Worm (Caenorhabditis elegans) whole organism, L3 larva: ENCODE data around the gene K02E2.7.

Source experiments
- R02D3.7 ChIP-seq: fragments of 150-350 bp; optimal IDR thresholded peaks from 2 replicates; lab custom pipeline; 2014; ENCODE audit warnings: missing biosample characterization, missing genetic modification characterization
- ZK546.5 ChIP-seq: sonication (generic microtip); optimal IDR thresholded peaks from 2 replicates; lab custom pipeline; 2017; ENCODE audit warnings: missing biosample characterization, missing genetic modification characterization
- ama-1 ChIP-seq: fragments of 150-350 bp; optimal IDR thresholded peaks from 2 replicates; lab custom pipeline; 2018
- ceh-28 ChIP-seq: fragments of 150-350 bp; optimal IDR thresholded peaks from 2 replicates; lab custom pipeline; 2014; ENCODE audit warnings: missing biosample characterization, missing genetic modification reagents, missing genetic modification characterization
- ceh-9 ChIP-seq: sonication (generic microtip); optimal IDR thresholded peaks from 2 replicates; lab custom pipeline; 2018; ENCODE audit warnings: missing biosample characterization, missing genetic modification characterization
- daf-12 ChIP-seq: fragments of 150-350 bp; optimal IDR thresholded peaks from 2 replicates; lab custom pipeline; 2014; ENCODE audit warnings: missing biosample characterization, missing genetic modification reagents, missing genetic modification characterization
- egl-27 ChIP-seq: sonication (generic microtip); optimal IDR thresholded peaks from 4 replicates; lab custom pipeline; 2017; ENCODE audit warnings: missing biosample characterization, missing genetic modification reagents, missing genetic modification characterization
- elt-1 ChIP-seq: fragments of 150-350 bp; optimal IDR thresholded peaks from 2 replicates; lab custom pipeline; 2014; ENCODE audit warnings: missing biosample characterization, missing genetic modification characterization
- elt-2 ChIP-seq: sonication (generic microtip); optimal IDR thresholded peaks from 2 replicates; lab custom pipeline; 2016; ENCODE audit warnings: missing genetic modification reagents, mild to moderate bottlenecking, missing genetic modification characterization, missing compliant biosample characterization
- elt-3 ChIP-seq, 3 experiments: fragments of 150-350 bp in 1 of 3; sonication (generic microtip) in 2 of 3; optimal IDR thresholded peaks; 2 replicates in 2 of 3; 4 replicates in 1 of 3; lab custom pipeline; 2014 to 2017; ENCODE audit warnings: missing biosample characterization in 3 of 3, missing genetic modification characterization in 3 of 3
- eor-1 ChIP-seq, 2 experiments: fragments of 150-350 bp; optimal IDR thresholded peaks; 2 replicates each; lab custom pipeline; 2014 to 2018; ENCODE audit warnings: missing biosample characterization in 2 of 2, missing genetic modification characterization in 2 of 2
- fkh-10 ChIP-seq: sonication (generic microtip); optimal IDR thresholded peaks from 2 replicates; lab custom pipeline; 2017; ENCODE audit warnings: missing biosample characterization, missing genetic modification reagents, missing genetic modification characterization
- hmg-11 ChIP-seq: sonication (generic microtip); optimal IDR thresholded peaks from 2 replicates; lab custom pipeline; 2016; ENCODE audit warnings: missing genetic modification characterization, missing compliant biosample characterization
- jun-1 ChIP-seq: fragments of 150-350 bp; optimal IDR thresholded peaks from 2 replicates; lab custom pipeline; 2014; ENCODE audit warnings: missing biosample characterization, missing genetic modification reagents, missing genetic modification characterization
- nhr-23 ChIP-seq: fragments of 150-350 bp; optimal IDR thresholded peaks from 2 replicates; lab custom pipeline; 2014; ENCODE audit warnings: missing biosample characterization, missing genetic modification reagents, missing genetic modification characterization
- nhr-237 ChIP-seq: fragments of 150-350 bp; optimal IDR thresholded peaks from 2 replicates; lab custom pipeline; 2014; ENCODE audit warnings: missing biosample characterization, missing genetic modification characterization
- nhr-43 ChIP-seq: sonication (generic microtip); optimal IDR thresholded peaks from 2 replicates; lab custom pipeline; 2016; ENCODE audit warnings: mild to moderate bottlenecking, missing genetic modification characterization, missing compliant biosample characterization; ENCODE audit not compliant: poor library complexity, severe bottlenecking
- nhr-67 ChIP-seq: fragments of 150-350 bp; optimal IDR thresholded peaks from 2 replicates; lab custom pipeline; 2014; ENCODE audit warnings: missing biosample characterization, missing genetic modification characterization
- nhr-76 ChIP-seq: fragments of 150-350 bp; sonication (generic microtip); optimal IDR thresholded peaks from 5 replicates; lab custom pipeline; 2014; ENCODE audit warnings: missing biosample characterization, missing genetic modification characterization
- sea-2 ChIP-seq: fragments of 150-350 bp; sonication (generic microtip); optimal IDR thresholded peaks from 4 replicates; lab custom pipeline; 2014; ENCODE audit warnings: missing biosample characterization, missing genetic modification reagents, missing genetic modification characterization
- unc-39 ChIP-seq: sonication (generic microtip); optimal IDR thresholded peaks from 4 replicates; lab custom pipeline; 2017; ENCODE audit warnings: missing biosample characterization, missing genetic modification characterization
- unc-62 ChIP-seq: fragments of 150-350 bp; sonication (generic microtip); optimal IDR thresholded peaks from 4 replicates; lab custom pipeline; 2014; ENCODE audit warnings: missing biosample characterization, missing genetic modification reagents, missing genetic modification characterization
- zag-1 ChIP-seq: fragments of 150-350 bp; optimal IDR thresholded peaks from 2 replicates; lab custom pipeline; 2014; ENCODE audit warnings: missing biosample characterization, missing genetic modification characterization
- ztf-11 ChIP-seq: fragments of 150-350 bp; optimal IDR thresholded peaks from 2 replicates; lab custom pipeline; 2014; ENCODE audit warnings: missing biosample characterization, missing genetic modification characterization
- ztf-4 ChIP-seq: fragments of 150-350 bp; optimal IDR thresholded peaks from 2 replicates; lab custom pipeline; 2014; ENCODE audit warnings: missing biosample characterization, missing genetic modification characterization

Gene K02E2.7

DNA sequence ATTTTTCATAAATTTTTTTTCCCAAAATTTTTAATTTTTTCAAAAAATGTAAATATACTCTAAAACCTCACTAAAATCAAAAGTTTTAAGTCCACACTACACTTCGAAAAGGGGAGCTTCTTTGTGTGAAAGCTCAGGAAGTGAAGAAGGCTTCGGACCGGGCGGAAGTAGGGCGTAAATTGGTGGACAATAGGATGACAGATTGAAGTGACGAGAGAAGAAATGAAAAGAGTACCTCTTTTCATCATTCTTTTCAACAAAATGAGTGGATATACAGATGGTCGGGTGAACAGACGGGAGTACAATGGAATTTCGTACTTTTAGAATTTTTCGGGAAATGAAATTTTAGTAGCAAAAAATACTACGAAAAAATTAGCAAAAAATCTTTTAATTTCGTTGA lies 48.0 kb downstream of the K02E2.7 start:
- TF ChIP-seq egl-27 (tag; lab: Kevin White, UChicago) (no peak), fkh-10 (GFP tag; lab: Kevin White, UChicago) (peak; percentile 65)

ce11 chrV:20338020-20338419 lies 48.8 kb downstream of the K02E2.7 start:
- TF ChIP-seq ceh-28 (tag; lab: Kevin White, UChicago) (no peak), ztf-4 (tag; lab: Kevin White, UChicago) (no peak), nhr-23 (tag; lab: Kevin White, UChicago) (no peak), ama-1 (lab: Kevin White, UChicago) (no peak), zag-1 (no peak), nhr-76 (tag; lab: Kevin White, UChicago) (no peak), daf-12 (tag; lab: Kevin White, UChicago) (no peak), fkh-10 (GFP tag; lab: Kevin White, UChicago) (no peak), elt-3 (tag; optimal IDR thresholded peaks at IDR 0.05; lab: Kevin White, UChicago) (no peak), elt-2 (tag; lab: Kevin White, UChicago) (no peak), ztf-11 (tag; lab: Kevin White, UChicago) (no peak), nhr-237 (tag; lab: Kevin White, UChicago) (no peak), ceh-9 (tag; lab: Kevin White, UChicago) (no peak), jun-1 (tag; lab: Kevin White, UChicago) (no peak), unc-62 (GFP tag; lab: Kevin White, UChicago) (no peak), sea-2 (no peak), eor-1 (tag; optimal IDR thresholded peaks at IDR 0.05; lab: Kevin White, UChicago) (no peak)

DNA sequence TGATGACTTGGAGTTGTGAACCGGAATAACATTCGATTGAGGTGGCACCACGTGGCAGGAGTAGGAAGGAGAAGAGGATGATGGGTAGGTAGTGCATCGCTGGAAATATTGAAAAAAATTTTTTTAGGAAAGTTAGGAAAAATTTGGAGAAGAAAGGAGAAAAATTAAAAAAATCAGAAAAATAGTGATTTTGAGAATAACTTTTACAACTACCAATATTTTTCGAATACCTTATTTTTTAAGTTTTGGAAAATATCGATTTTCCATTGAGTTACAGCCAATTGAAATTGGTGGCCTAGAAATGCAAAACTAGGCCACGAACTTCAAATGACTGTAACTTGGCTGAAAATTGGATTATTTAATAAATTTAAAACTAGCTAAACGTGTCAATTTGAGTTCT lies 51.6 kb downstream of the K02E2.7 start, which contains the start of gene Y38H6A.5:
Gene Y38H6A.5 (minus strand): TSS at position 101 of the 400 bp plus-strand sequence.
- no peak for TF ChIP-seq hmg-11 (tag; lab: Kevin White, UChicago)
- TF ChIP-seq unc-62 (GFP tag; lab: Kevin White, UChicago), result no peak
- TF ChIP-seq elt-1 (tag; lab: Kevin White, UChicago), result no peak
- TF ChIP-seq nhr-43 (tag; lab: Kevin White, UChicago), result no peak
- TF ChIP-seq ZK546.5 (tag; lab: Kevin White, UChicago), result no peak
- no peak for TF ChIP-seq nhr-67
- no peak for TF ChIP-seq nhr-23 (tag; lab: Kevin White, UChicago)
- TF ChIP-seq ama-1 (lab: Kevin White, UChicago), result no peak
- no peak for TF ChIP-seq fkh-10 (GFP tag; lab: Kevin White, UChicago)
- TF ChIP-seq R02D3.7, result no peak
- no peak for TF ChIP-seq unc-39 (tag; lab: Kevin White, UChicago)
